Worm (Caenorhabditis elegans): ENCODE measurements around the gene D2007.1.
A peak's percentile ranks its signal among the peaks of the same experiment; 100 is the strongest.

The D2007.1 gene

ce11 chrIII:8172609-8173133 is 17.4 kb downstream of the D2007.1 start:
- TF ChIP-seq Y53F4B.3 (GFP tag; IDR thresholded peaks at IDR 0.05), result no peak
- no peak for TF ChIP-seq K11D2.4 (GFP tag; IDR thresholded peaks at IDR 0.05)
- TF ChIP-seq madf-6 (GFP tag; IDR thresholded peaks at IDR 0.05), result peak; percentile 23; the same call in 1 of the 2 replicates
- TF ChIP-seq F49E8.2 (tag; optimal IDR thresholded peaks at IDR 0.05; ENCODE audit: insufficient read depth), result peak; percentile 9
- 0 out of 2 replicates have a peak, but pooled peaks have one; percentile 22 for TF ChIP-seq madf-3 (GFP tag; IDR thresholded peaks at IDR 0.05)
- TF ChIP-seq hsf-1 (GFP tag; IDR thresholded peaks at IDR 0.05), result peak; percentile 14; the same call in 1 of the 2 replicates
- peak; percentile 41; the same call in 1 of the 2 replicates for TF ChIP-seq lin-26 (GFP tag; IDR thresholded peaks at IDR 0.05)
- no peak for TF ChIP-seq T26A5.8 (tag; optimal IDR thresholded peaks at IDR 0.05)
- TF ChIP-seq Y79H2A.3 (GFP tag; conservative IDR thresholded peaks at IDR 0.05), result 0 out of 2 replicates have a peak, but pooled peaks have one; percentile 31
- TF ChIP-seq lag-1 (GFP tag; IDR thresholded peaks at IDR 0.05), result no peak
- TF ChIP-seq ama-1 (optimal IDR thresholded peaks at IDR 0.05), result no peak
- peak in 1 of 2 experiments; percentile 56 for TF ChIP-seq ama-1 (GFP tag; optimal IDR thresholded peaks at IDR 0.05)
- no peak for TF ChIP-seq rcor-1 (GFP tag; IDR thresholded peaks at IDR 0.05)
- no peak for TF ChIP-seq snpc-1.3 (tag; optimal IDR thresholded peaks at IDR 0.05; ENCODE audit: insufficient read depth)
- TF ChIP-seq mel-28 (tag; optimal IDR thresholded peaks at IDR 0.05; ENCODE audit: borderline replicate concordance), result no peak
- no peak for TF ChIP-seq lin-40 (tag; optimal IDR thresholded peaks at IDR 0.05)
- TF ChIP-seq hrde-1 (tag; optimal IDR thresholded peaks at IDR 0.05; ENCODE audit: borderline replicate concordance), result peak; percentile 17
- TF ChIP-seq snpc-4 (GFP tag; optimal IDR thresholded peaks at IDR 0.05), result peak; percentile 10
- TF ChIP-seq snpc-4 (tag; optimal IDR thresholded peaks at IDR 0.05), result no peak

- no peak for TF ChIP-seq F55B11.4 (tag; optimal IDR thresholded peaks at IDR 0.05; ENCODE audit: borderline replicate concordance, insufficient read depth)
These were observed 20.0 kb downstream of the D2007.1 start for ce11 chrIII:8175263-8175662.

- no peak for TF ChIP-seq ets-4 (GFP tag; optimal IDR thresholded peaks at IDR 0.05)
- no peak for TF ChIP-seq F57A8.1 (GFP tag; optimal IDR thresholded peaks at IDR 0.05)
- no peak for TF ChIP-seq aptf-3 (GFP tag; IDR thresholded peaks at IDR 0.05)
These were observed 21.0 kb downstream of the D2007.1 start, which contains the start of gene C50C3.12 for ce11 chrIII:8176265-8176664. C50C3.12 (plus strand) TSS chrIII:8176565.

ce11 chrIII:8178924-8179323 is 23.7 kb downstream of the D2007.1 start, which contains the start of gene C50C3.5:
C50C3.5 (plus strand) TSS chrIII:8179224.
- TF ChIP-seq sdz-38 (tag; optimal IDR thresholded peaks at IDR 0.05), result no peak
- no peak for TF ChIP-seq zim-3 (tag; optimal IDR thresholded peaks at IDR 0.05)
- TF ChIP-seq F10E7.11 (tag; optimal IDR thresholded peaks at IDR 0.05), result no peak
- no peak for TF ChIP-seq lin-54 (GFP tag; optimal IDR thresholded peaks at IDR 0.05)
- TF ChIP-seq T26A5.8 (tag; optimal IDR thresholded peaks at IDR 0.05), result no peak
- TF ChIP-seq T07F8.4 (tag; optimal IDR thresholded peaks at IDR 0.05), result no peak
- TF ChIP-seq F39B2.1 (GFP tag; IDR thresholded peaks at IDR 0.05), result no peak
- no peak for TF ChIP-seq lin-26 (GFP tag; IDR thresholded peaks at IDR 0.05)
- no peak for TF ChIP-seq lin-35 (GFP tag; optimal IDR thresholded peaks at IDR 0.05)
- no peak for TF ChIP-seq F52B5.7 (tag; optimal IDR thresholded peaks at IDR 0.05)
- no peak for TF ChIP-seq hrde-1 (tag; optimal IDR thresholded peaks at IDR 0.05; ENCODE audit: borderline replicate concordance)
- TF ChIP-seq repo-1 (tag; optimal IDR thresholded peaks at IDR 0.05), result no peak
- no peak for TF ChIP-seq aptf-2 (GFP tag; conservative IDR thresholded peaks at IDR 0.05)
- no peak for TF ChIP-seq hlh-12 (tag; optimal IDR thresholded peaks at IDR 0.05)
- TF ChIP-seq Y53G8AR.9 (GFP tag; conservative IDR thresholded peaks at IDR 0.05), result no peak
